Worm (Caenorhabditis elegans): ENCODE measurements around the gene chil-14.

chil-14 gene

ce11 chrV:1438205-1438604 lies 16.7 kb upstream of the chil-14 start:
- TF ChIP-seq W03F9.2 (tag; optimal IDR thresholded peaks at IDR 0.05) (no peak), dao-5 (tag; optimal IDR thresholded peaks at IDR 0.05) (no peak), him-1 (tag; optimal IDR thresholded peaks at IDR 0.05) (no peak)

- TF ChIP-seq him-1 (tag; optimal IDR thresholded peaks at IDR 0.05) (no peak), dao-5 (tag; optimal IDR thresholded peaks at IDR 0.05) (no peak), W03F9.2 (tag; optimal IDR thresholded peaks at IDR 0.05) (no peak)
Observed at ce11 chrV:1438832-1439231, 16.0 kb upstream of the chil-14 start, which contains the start of gene R09B5.11. Gene R09B5.11 (plus strand): TSS chrV:1439205.

- TF ChIP-seq dao-5 (tag; optimal IDR thresholded peaks at IDR 0.05): no peak
Observed at ce11 chrV:1442042-1442441, 12.8 kb upstream of the chil-14 start, which contains the start of gene cnc-11. Gene cnc-11 (plus strand): TSS chrV:1442342.

- TF ChIP-seq dao-5 (tag; optimal IDR thresholded peaks at IDR 0.05): no peak
- no peak for TF ChIP-seq him-1 (tag; optimal IDR thresholded peaks at IDR 0.05)
- no peak for TF ChIP-seq W03F9.2 (tag; optimal IDR thresholded peaks at IDR 0.05)
Observed at ce11 chrV:1444180-1444579, 10.7 kb upstream of the chil-14 start, which contains the start of gene cnc-1. Gene cnc-1 (minus strand): TSS chrV:1444280.

ce11 chrV:1445081-1445480 lies 9.8 kb upstream of the chil-14 start, which contains the start of gene cnc-5:
Gene cnc-5 (plus strand): TSS chrV:1445381.
- no peak for TF ChIP-seq dao-5 (tag; optimal IDR thresholded peaks at IDR 0.05)
- TF ChIP-seq him-1 (tag; optimal IDR thresholded peaks at IDR 0.05): no peak

- no peak for TF ChIP-seq W03F9.2 (tag; optimal IDR thresholded peaks at IDR 0.05)
- TF ChIP-seq dao-5 (tag; optimal IDR thresholded peaks at IDR 0.05): no peak
- no peak for TF ChIP-seq him-1 (tag; optimal IDR thresholded peaks at IDR 0.05)
Observed at ce11 chrV:1447079-1447478, 7.8 kb upstream of the chil-14 start, which contains the start of gene cnc-4. Gene cnc-4 (plus strand): TSS chrV:1447195.

- TF ChIP-seq W03F9.2 (tag; optimal IDR thresholded peaks at IDR 0.05) (no peak), him-1 (tag; optimal IDR thresholded peaks at IDR 0.05) (no peak), dao-5 (tag; optimal IDR thresholded peaks at IDR 0.05) (no peak)
Observed at ce11 chrV:1447724-1448123, 7.1 kb upstream of the chil-14 start, which contains the start of gene cnc-3. Gene cnc-3 (plus strand): TSS chrV:1448004.

ce11 chrV:1450160-1450559 lies 4.7 kb upstream of the chil-14 start, which contains the start of gene cnc-2:
Gene cnc-2 (minus strand): TSS chrV:1450183.
- TF ChIP-seq him-1 (tag; optimal IDR thresholded peaks at IDR 0.05) (no peak), W03F9.2 (tag; optimal IDR thresholded peaks at IDR 0.05) (no peak), dao-5 (tag; optimal IDR thresholded peaks at IDR 0.05) (no peak)

ce11 chrV:1451334-1451733 lies 3.5 kb upstream of the chil-14 start, which contains the start of gene srj-23:
Gene srj-23 (plus strand): TSS chrV:1451634.
- TF ChIP-seq dao-5 (tag; optimal IDR thresholded peaks at IDR 0.05) (no peak), W03F9.2 (tag; optimal IDR thresholded peaks at IDR 0.05) (no peak), him-1 (tag; optimal IDR thresholded peaks at IDR 0.05) (no peak)

ce11 chrV:1455280-1455679 lies 418 bp downstream of the chil-14 start:
- TF ChIP-seq W03F9.2 (tag; optimal IDR thresholded peaks at IDR 0.05) (no peak), him-1 (tag; optimal IDR thresholded peaks at IDR 0.05) (no peak), dao-5 (tag; optimal IDR thresholded peaks at IDR 0.05) (no peak)

- no peak for TF ChIP-seq him-1 (tag; optimal IDR thresholded peaks at IDR 0.05)
- no peak for TF ChIP-seq dao-5 (tag; optimal IDR thresholded peaks at IDR 0.05)
- no peak for TF ChIP-seq W03F9.2 (tag; optimal IDR thresholded peaks at IDR 0.05)
Observed at ce11 chrV:1456614-1457013, 1.8 kb downstream of the chil-14 start.

ce11 chrV:1459374-1459926 lies 4.6 kb downstream of the chil-14 start:
- TF ChIP-seq dao-5 (tag; optimal IDR thresholded peaks at IDR 0.05): no peak
- TF ChIP-seq him-1 (tag; optimal IDR thresholded peaks at IDR 0.05): no peak
- no peak for TF ChIP-seq W03F9.2 (tag; optimal IDR thresholded peaks at IDR 0.05)

- TF ChIP-seq dao-5 (tag; optimal IDR thresholded peaks at IDR 0.05): no peak
- no peak for TF ChIP-seq W03F9.2 (tag; optimal IDR thresholded peaks at IDR 0.05)
- no peak for TF ChIP-seq him-1 (tag; optimal IDR thresholded peaks at IDR 0.05)
Observed at ce11 chrV:1460069-1460468, 5.2 kb downstream of the chil-14 start, which contains the start of gene hacd-1. Gene hacd-1 (plus strand): TSS chrV:1460369.

ce11 chrV:1464543-1465040 lies 9.7 kb downstream of the chil-14 start, which contains the start of the genes fpn-1.2 and pqn-54:
Gene fpn-1.2 (minus strand): TSS chrV:1464699.
Gene pqn-54 (plus strand): TSS chrV:1464990.
- TF ChIP-seq W03F9.2 (tag; optimal IDR thresholded peaks at IDR 0.05) (no peak), him-1 (tag; optimal IDR thresholded peaks at IDR 0.05) (no peak), dao-5 (tag; optimal IDR thresholded peaks at IDR 0.05) (no peak)

ce11 chrV:1465932-1466331 lies 11.1 kb downstream of the chil-14 start:
- TF ChIP-seq W03F9.2 (tag; optimal IDR thresholded peaks at IDR 0.05) (no peak), him-1 (tag; optimal IDR thresholded peaks at IDR 0.05) (no peak), dao-5 (tag; optimal IDR thresholded peaks at IDR 0.05) (no peak)

Measured in whole organism, L4/young adult.